Worm (Caenorhabditis elegans) whole organism, midembryonic: Measurements from ENCODE around the gene T22F3.7.

ENCODE experiments used
- T22C8.4 ChIP-seq: fragments of 200-800 bp; sonication (Bioruptor generic); IDR thresholded peaks from 2 replicates; pipeline ENCODE4 v1.3.6; 2022; ENCODE audit warnings: missing genetic modification characterization, missing compliant biosample characterization
- cog-1 ChIP-seq: sonication (generic microtip); optimal IDR thresholded peaks from 2 replicates; lab custom pipeline; 2016; ENCODE audit warnings: missing genetic modification characterization, missing compliant biosample characterization
- flt-1 ChIP-seq: fragments of 200-800 bp; sonication (Bioruptor generic); IDR thresholded peaks from 2 replicates; pipeline ENCODE4 v1.3.6; 2022; ENCODE audit warnings: missing genetic modification characterization, missing compliant biosample characterization
- klf-2 ChIP-seq: fragments of 200-800 bp; sonication (Bioruptor generic); conservative IDR thresholded peaks from 2 replicates; pipeline ENCODE4 v1.3.6; 2022; ENCODE audit warnings: missing genetic modification reagents, missing genetic modification characterization, missing compliant biosample characterization
- med-1 ChIP-seq: sonication (generic microtip); optimal IDR thresholded peaks from 2 replicates; lab custom pipeline; 2017; ENCODE audit warnings: missing genetic modification characterization, mild to moderate bottlenecking, missing compliant biosample characterization, antibody characterized with exemption, missing genetic modification reagents; ENCODE audit not compliant: insufficient read depth
- tab-1 ChIP-seq: fragments of 200-800 bp; sonication (Bioruptor generic); IDR thresholded peaks from 2 replicates; pipeline ENCODE4 v1.3.6; 2022; ENCODE audit warnings: missing genetic modification characterization, missing compliant biosample characterization
- ztf-23 ChIP-seq: fragments of 200-800 bp; sonication (Bioruptor generic); IDR thresholded peaks from 2 replicates; pipeline ENCODE4 v1.3.6; 2022; ENCODE audit warnings: missing genetic modification reagents, missing genetic modification characterization, missing compliant biosample characterization
- ztf-29 ChIP-seq: fragments of 200-800 bp; sonication (Bioruptor generic); IDR thresholded peaks from 2 replicates; pipeline ENCODE4 v1.3.6; 2022; ENCODE audit warnings: missing genetic modification reagents, missing genetic modification characterization, missing compliant biosample characterization

ce11 chrV:3632249-3633030 is 32.0 kb upstream of the T22F3.7 start:
- TF ChIP-seq T22C8.4 (GFP tag; lab: Robert Waterston, UW): no peak
- TF ChIP-seq ztf-23 (GFP tag; lab: Robert Waterston, UW): no peak
- TF ChIP-seq tab-1: no peak
- TF ChIP-seq ztf-29 (GFP tag; lab: Robert Waterston, UW): no peak
- no peak for TF ChIP-seq klf-2
- TF ChIP-seq med-1 (GFP tag; lab: Kevin White, UChicago): no peak
- no peak for TF ChIP-seq cog-1 (tag; lab: Kevin White, UChicago)
- TF ChIP-seq flt-1 (GFP tag; lab: Robert Waterston, UW): no peak
